Worm (Caenorhabditis elegans) whole organism, early embryonic: ENCODE measurements around the gene ceh-53.
"Not testable (repeated sequence)": the region's sequence is repeated elsewhere in the genome, so short reads cannot be mapped to it uniquely, and the experiment has no call there.

Experiments
- hmbx-1 ChIP-seq: sonication (generic microtip); optimal IDR thresholded peaks from 2 replicates; lab custom pipeline; 2016; ENCODE audit warnings: mild to moderate bottlenecking, missing genetic modification characterization, missing compliant biosample characterization
- hnd-1 ChIP-seq: sonication (generic microtip); optimal IDR thresholded peaks from 2 replicates; lab custom pipeline; 2016; ENCODE audit warnings: missing genetic modification characterization, missing compliant biosample characterization
- tra-4 ChIP-seq: sonication (generic microtip); optimal IDR thresholded peaks from 2 replicates; lab custom pipeline; 2017; ENCODE audit warnings: missing genetic modification characterization, missing compliant biosample characterization

DNA sequence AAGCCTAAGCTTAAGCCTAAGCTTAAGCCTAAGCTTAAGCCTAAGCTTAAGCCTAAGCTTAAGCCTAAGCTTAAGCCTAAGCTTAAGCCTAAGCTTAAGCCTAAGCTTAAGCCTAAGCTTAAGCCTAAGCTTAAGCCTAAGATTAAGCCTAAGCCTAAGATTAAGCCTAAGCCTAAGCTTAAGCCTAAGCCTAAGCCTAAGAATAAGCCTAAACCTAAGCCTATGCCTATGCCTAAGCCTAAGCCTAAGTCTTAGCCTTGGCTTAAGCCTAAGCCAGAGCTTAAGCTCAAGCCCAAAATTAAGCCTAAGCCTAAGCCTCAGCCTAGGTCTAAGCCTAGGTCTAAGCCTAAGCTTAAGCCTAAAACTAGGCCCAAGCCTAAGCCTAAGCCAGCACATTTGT lies 42.6 kb upstream of the ceh-53 start:
- TF ChIP-seq hnd-1, tra-4, hmbx-1 (tag; lab: Kevin White, UChicago): not testable (repeated sequence)
